Fruit fly (Drosophila melanogaster): ENCODE measurements around the gene alphaTub85E.

alphaTub85E gene

dm6 chr3R:9740713-9741112 lies 7.7 kb upstream of the alphaTub85E start, which contains the start of gene Pnn (continued):
- TF ChIP-seq CG3995 (GFP tag; optimal IDR thresholded peaks at IDR 0.05), result peak; percentile 95
- TF ChIP-seq grn (GFP tag; optimal IDR thresholded peaks at IDR 0.05), result no peak
- TF ChIP-seq Ptx1 (GFP tag; IDR thresholded peaks at IDR 0.05), result no peak
- no peak for TF ChIP-seq HLHmδ (GFP tag; optimal IDR thresholded peaks at IDR 0.05)
- TF ChIP-seq Fer1 (GFP tag; optimal IDR thresholded peaks at IDR 0.05), result no peak
- TF ChIP-seq CG4617 (GFP tag; optimal IDR thresholded peaks at IDR 0.05; ENCODE audit: borderline replicate concordance), result peak; percentile 77
- peak; percentile 81 for TF ChIP-seq CG14860 (GFP tag; IDR thresholded peaks at IDR 0.05; ENCODE audit: partially characterized antibody)
- peak; percentile 30 for TF ChIP-seq cad (GFP tag; optimal IDR thresholded peaks at IDR 0.05)
- peak; percentile 47 for TF ChIP-seq nmo (GFP tag; optimal IDR thresholded peaks at IDR 0.05)
- no peak for TF ChIP-seq CG16863 (GFP tag; optimal IDR thresholded peaks at IDR 0.05)
- TF ChIP-seq CG17912 (GFP tag; optimal IDR thresholded peaks at IDR 0.05), result no peak
- no peak for TF ChIP-seq Dip2 (GFP tag; IDR thresholded peaks at IDR 0.05)
- peak; percentile 42 for TF ChIP-seq CG2712 (tag; optimal IDR thresholded peaks at IDR 0.05)
- no peak for TF ChIP-seq ERR (GFP tag; optimal IDR thresholded peaks at IDR 0.05)
- TF ChIP-seq Scr (GFP tag; IDR thresholded peaks at IDR 0.05; ENCODE audit: partially characterized antibody), result peak; percentile 93
- peak; percentile 16 for TF ChIP-seq CG2120 (GFP tag; optimal IDR thresholded peaks at IDR 0.05)
- TF ChIP-seq CG9932 (GFP tag; IDR thresholded peaks at IDR 0.05), result no peak
- TF ChIP-seq abd-A (tag; optimal IDR thresholded peaks at IDR 0.05), result peak; percentile 64
- TF ChIP-seq CG9727 (GFP tag; optimal IDR thresholded peaks at IDR 0.05), result no peak
- TF ChIP-seq Opbp (GFP tag; IDR thresholded peaks at IDR 0.05; ENCODE audit: partially characterized antibody), result peak; percentile 94
- no peak for TF ChIP-seq fd3F (GFP tag; optimal IDR thresholded peaks at IDR 0.05)
- TF ChIP-seq unc-4 (GFP tag; IDR thresholded peaks at IDR 0.05; ENCODE audit: partially characterized antibody), result peak; percentile 90
- no peak for TF ChIP-seq CG8359 (GFP tag; optimal IDR thresholded peaks at IDR 0.05; ENCODE audit: borderline replicate concordance)
- no peak for TF ChIP-seq D (optimal IDR thresholded peaks at IDR 0.05)
- TF ChIP-seq D (GFP tag; optimal IDR thresholded peaks at IDR 0.05), result peak; percentile 16
- TF ChIP-seq jigr1 (GFP tag; IDR thresholded peaks at IDR 0.05), result no peak
- no peak for TF ChIP-seq sob (GFP tag; IDR thresholded peaks at IDR 0.05)
- TF ChIP-seq CG30020 (tag; optimal IDR thresholded peaks at IDR 0.05), result peak; percentile 63
- TF ChIP-seq ab (GFP tag; optimal IDR thresholded peaks at IDR 0.05), result no peak
- peak; percentile 30; the same call in 1 of the 2 replicates for TF ChIP-seq NFAT (GFP tag; IDR thresholded peaks at IDR 0.05)
- peak; percentile 77 for TF ChIP-seq tna (GFP tag; IDR thresholded peaks at IDR 0.05; ENCODE audit: partially characterized antibody)
- no peak for TF ChIP-seq Ravus (GFP tag; IDR thresholded peaks at IDR 0.05)
- TF ChIP-seq Taf1 (GFP tag; IDR thresholded peaks at IDR 0.05), result no peak
- TF ChIP-seq pb (GFP tag; optimal IDR thresholded peaks at IDR 0.05), result no peak
- TF ChIP-seq Dref (GFP tag; IDR thresholded peaks at IDR 0.05), result peak; percentile 81
- no peak for TF ChIP-seq seq (GFP tag; IDR thresholded peaks at IDR 0.05)
- TF ChIP-seq stwl (tag; optimal IDR thresholded peaks at IDR 0.05), result peak; percentile 32
- TF ChIP-seq CG8089 (GFP tag; optimal IDR thresholded peaks at IDR 0.05), result no peak
- peak; percentile 92 for TF ChIP-seq Bgb (GFP tag; IDR thresholded peaks at IDR 0.05; ENCODE audit: partially characterized antibody)
- peak; percentile 49 for TF ChIP-seq CG12391 (tag; optimal IDR thresholded peaks at IDR 0.05)
- TF ChIP-seq ATbp (GFP tag; optimal IDR thresholded peaks at IDR 0.05), result no peak
- TF ChIP-seq CG9817 (tag; optimal IDR thresholded peaks at IDR 0.05), result no peak
- peak; percentile 84 for TF ChIP-seq row (GFP tag; IDR thresholded peaks at IDR 0.05)
- peak; percentile 53 for TF ChIP-seq pzg (GFP tag; optimal IDR thresholded peaks at IDR 0.05)
- no peak for TF ChIP-seq CG16779 (GFP tag; IDR thresholded peaks at IDR 0.05)
- TF ChIP-seq CG4707 (GFP tag; optimal IDR thresholded peaks at IDR 0.05), result no peak
- peak; percentile 21 for TF ChIP-seq B-H2 (GFP tag; optimal IDR thresholded peaks at IDR 0.05)
- no peak for TF ChIP-seq da (GFP tag; optimal IDR thresholded peaks at IDR 0.05)
- peak; percentile 88 for TF ChIP-seq CG6791 (GFP tag; IDR thresholded peaks at IDR 0.05; ENCODE audit: partially characterized antibody)
- no peak for TF ChIP-seq pfk (GFP tag; optimal IDR thresholded peaks at IDR 0.05)
- no peak for TF ChIP-seq gce (GFP tag; IDR thresholded peaks at IDR 0.05)

Data from whole organism, embryonic.